Fruit fly (Drosophila melanogaster): ENCODE results near the gene bip1.

The bip1 gene

DNA sequence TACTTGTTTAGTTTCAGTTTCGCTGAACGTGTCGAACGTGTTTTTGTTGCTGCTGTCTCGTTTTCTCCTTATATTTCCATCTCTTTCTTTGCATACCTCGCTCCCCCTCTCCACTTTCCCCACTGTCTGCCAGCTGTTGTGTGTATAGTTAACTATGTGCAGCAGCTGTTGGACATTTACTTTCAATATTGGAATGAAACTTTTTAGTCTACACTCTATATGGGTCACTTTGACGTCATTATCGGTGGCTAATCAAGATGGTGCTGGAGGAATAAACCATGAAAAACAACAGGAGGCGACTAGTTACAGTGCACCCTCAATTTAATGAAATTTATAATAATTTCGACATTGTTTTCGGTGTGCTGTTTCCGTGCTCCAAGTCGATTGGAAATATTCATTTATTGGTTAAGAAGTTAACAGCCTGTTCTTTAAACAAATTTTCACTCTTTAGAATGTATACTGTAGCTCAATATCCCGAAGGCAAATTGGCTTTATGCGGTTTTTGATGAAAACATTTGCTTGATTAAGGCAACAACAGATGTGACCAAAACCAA is 29.2 kb downstream of the bip1 start (continued):
- TF ChIP-seq HLH4C (GFP tag; IDR thresholded peaks at IDR 0.05; ENCODE audit: partially characterized antibody) (no peak), Rfx (GFP tag; IDR thresholded peaks at IDR 0.05) (peak; percentile 52), CkIIα-i1 (GFP tag; IDR thresholded peaks at IDR 0.05) (no peak), bcd (GFP tag; optimal IDR thresholded peaks at IDR 0.05) (no peak), CG2712 (tag; optimal IDR thresholded peaks at IDR 0.05) (peak; percentile 33), Hsf (GFP tag; optimal IDR thresholded peaks at IDR 0.05) (peak; percentile 32), CG16779 (GFP tag; IDR thresholded peaks at IDR 0.05) (no peak), ash1 (GFP tag; optimal IDR thresholded peaks at IDR 0.05) (no peak), Fer2 (tag; optimal IDR thresholded peaks at IDR 0.05) (no peak), CG6689 (GFP tag; IDR thresholded peaks at IDR 0.05) (peak; percentile 43; the same call in 1 of the 2 replicates), zen (tag; optimal IDR thresholded peaks at IDR 0.05) (no peak), Jarid2 (GFP tag; optimal IDR thresholded peaks at IDR 0.05) (no peak), CG12071 (GFP tag; optimal IDR thresholded peaks at IDR 0.05) (peak; percentile 41), CG2889 (GFP tag; IDR thresholded peaks at IDR 0.05) (no peak), Pdp1 (GFP tag; optimal IDR thresholded peaks at IDR 0.05) (no peak), hb (GFP tag; IDR thresholded peaks at IDR 0.05; ENCODE audit: partially characterized antibody) (no peak), eyg (GFP tag; optimal IDR thresholded peaks at IDR 0.05) (peak; percentile 20), B-H2 (GFP tag; optimal IDR thresholded peaks at IDR 0.05) (no peak), D (optimal IDR thresholded peaks at IDR 0.05) (no peak), D (GFP tag; optimal IDR thresholded peaks at IDR 0.05) (no peak), Oli (tag; optimal IDR thresholded peaks at IDR 0.05) (no peak), psq (GFP tag; optimal IDR thresholded peaks at IDR 0.05) (no peak), caup (GFP tag; optimal IDR thresholded peaks at IDR 0.05; ENCODE audit: severe bottlenecking) (no peak), insv (GFP tag; optimal IDR thresholded peaks at IDR 0.05) (no peak), sim (GFP tag; IDR thresholded peaks at IDR 0.05) (no peak), ato (GFP tag; IDR thresholded peaks at IDR 0.05; ENCODE audit: partially characterized antibody) (no peak), gcm2 (GFP tag; optimal IDR thresholded peaks at IDR 0.05) (no peak), CG7928 (GFP tag; optimal IDR thresholded peaks at IDR 0.05) (no peak), CG4730 (GFP tag; IDR thresholded peaks at IDR 0.05) (no peak), D19B (GFP tag; optimal IDR thresholded peaks at IDR 0.05) (no peak), CG12769 (tag; optimal IDR thresholded peaks at IDR 0.05) (peak; percentile 30), CG11695 (GFP tag; IDR thresholded peaks at IDR 0.05) (no peak), CG6254 (GFP tag; optimal IDR thresholded peaks at IDR 0.05) (peak; percentile 45), CG15514 (GFP tag; optimal IDR thresholded peaks at IDR 0.05) (no peak), fu2 (GFP tag; optimal IDR thresholded peaks at IDR 0.05) (no peak), sqz (GFP tag; optimal IDR thresholded peaks at IDR 0.05) (no peak), ap (GFP tag; IDR thresholded peaks at IDR 0.05) (no peak), crp (GFP tag; optimal IDR thresholded peaks at IDR 0.05) (peak in 1 of 2 experiments; percentile 14), bbx (GFP tag; IDR thresholded peaks at IDR 0.05; ENCODE audit: partially characterized antibody) (no peak), dati (GFP tag; IDR thresholded peaks at IDR 0.05) (0 out of 2 replicates have a peak, but pooled peaks have one; percentile 14), Hey (tag; optimal IDR thresholded peaks at IDR 0.05) (no peak), ara (GFP tag; IDR thresholded peaks at IDR 0.05) (no peak), Kr (GFP tag; optimal IDR thresholded peaks at IDR 0.05) (no peak), CG10209 (GFP tag; optimal IDR thresholded peaks at IDR 0.05) (no peak), h (optimal IDR thresholded peaks at IDR 0.05) (no peak), Nf-YC (tag; optimal IDR thresholded peaks at IDR 0.05) (no peak), pum (GFP tag; optimal IDR thresholded peaks at IDR 0.05) (no peak), CG12104 (GFP tag; optimal IDR thresholded peaks at IDR 0.05) (no peak), sens-2 (GFP tag; IDR thresholded peaks at IDR 0.05) (no peak), CG9727 (GFP tag; optimal IDR thresholded peaks at IDR 0.05) (no peak), Fer1 (GFP tag; optimal IDR thresholded peaks at IDR 0.05) (no peak)
